ENCODE assay signal across 1 fruit fly cellular context in genomic region chr3L:14272109-14273070, dm6.
TF ChIP-seq lines count a peak whose summit lies in the region.

No protein-coding gene starts in this region.

TF ChIP-seq in whole organism, embryonic, 481 proteins besides CTCF, POLR2A, EP300 and RAD21 (continued from another document and continues in another):
- TF ChIP-seq CG32767 (GFP tag; IDR thresholded peaks at IDR 0.05; lab: Robert Waterston, UW) (peak; percentile 65; the same call in 1 of the 2 replicates), CG14710 (tag; optimal IDR thresholded peaks at IDR 0.05; lab: Kevin White, UChicago) (peak; percentile 95), bowl (GFP tag; IDR thresholded peaks at IDR 0.05; lab: Robert Waterston, UW) (no peak), pum (GFP tag; optimal IDR thresholded peaks at IDR 0.05; lab: Kevin White, UChicago) (no peak), D19A (tag; optimal IDR thresholded peaks at IDR 0.05; lab: Kevin White, UChicago) (peak; percentile 48), ash1 (GFP tag; optimal IDR thresholded peaks at IDR 0.05; lab: Kevin White, UChicago) (no peak), vnd (GFP tag; IDR thresholded peaks at IDR 0.05; lab: Robert Waterston, UW; ENCODE audit: partially characterized antibody) (no peak), CG1832 (GFP tag; optimal IDR thresholded peaks at IDR 0.05; lab: Kevin White, UChicago) (no peak), disco-r (GFP tag; optimal IDR thresholded peaks at IDR 0.05; lab: Kevin White, UChicago) (no peak), CG18262 (tag; optimal IDR thresholded peaks at IDR 0.05; lab: Kevin White, UChicago) (peak; percentile 87), zfh1 (GFP tag; IDR thresholded peaks at IDR 0.05; lab: Robert Waterston, UW) (peak; percentile 56), B-H2 (GFP tag; optimal IDR thresholded peaks at IDR 0.05; lab: Kevin White, UChicago) (peak; percentile 40), CG17328 (GFP tag; IDR thresholded peaks at IDR 0.05; lab: Robert Waterston, UW) (peak; percentile 75), CG8765 (GFP tag; IDR thresholded peaks at IDR 0.05; lab: Robert Waterston, UW) (no peak), Jarid2 (GFP tag; optimal IDR thresholded peaks at IDR 0.05; lab: Kevin White, UChicago) (peak; percentile 10), ATbp (GFP tag; optimal IDR thresholded peaks at IDR 0.05; lab: Kevin White, UChicago) (peak; percentile 90), gfzf (GFP tag; optimal IDR thresholded peaks at IDR 0.05; lab: Kevin White, UChicago) (no peak), CG32532 (GFP tag; IDR thresholded peaks at IDR 0.05; lab: Robert Waterston, UW) (peak; percentile 48; the same call in 1 of the 2 replicates), tx (GFP tag; optimal IDR thresholded peaks at IDR 0.05; lab: Kevin White, UChicago) (peak; percentile 29), MTF-1 (GFP tag; optimal IDR thresholded peaks at IDR 0.05; lab: Kevin White, UChicago; ENCODE audit: borderline replicate concordance) (peak; percentile 57), Hr51 (GFP tag; optimal IDR thresholded peaks at IDR 0.05; lab: Kevin White, UChicago) (peak; percentile 26 to 95), aop (GFP tag; IDR thresholded peaks at IDR 0.05; lab: Robert Waterston, UW) (no peak), nmo (GFP tag; optimal IDR thresholded peaks at IDR 0.05; lab: Kevin White, UChicago) (peak; percentile 70), Rx (GFP tag; IDR thresholded peaks at IDR 0.05; lab: Robert Waterston, UW) (peak; percentile 59), Oli (tag; optimal IDR thresholded peaks at IDR 0.05; lab: Kevin White, UChicago) (peak; percentile 96), CG15601 (tag; optimal IDR thresholded peaks at IDR 0.05; lab: Kevin White, UChicago) (peak; percentile 95), ERR (GFP tag; optimal IDR thresholded peaks at IDR 0.05; lab: Kevin White, UChicago) (no peak), tio (GFP tag; optimal IDR thresholded peaks at IDR 0.05; lab: Kevin White, UChicago) (peak; percentile 93), insv (GFP tag; optimal IDR thresholded peaks at IDR 0.05; lab: Kevin White, UChicago) (peak in 1 of 2 experiments; percentile 36), Hr78 (GFP tag; optimal IDR thresholded peaks at IDR 0.05; lab: Kevin White, UChicago) (peak in 1 of 2 experiments; percentile 93), usp (GFP tag; optimal IDR thresholded peaks at IDR 0.05; lab: Kevin White, UChicago) (no peak), CG7372 (GFP tag; IDR thresholded peaks at IDR 0.05; lab: Robert Waterston, UW) (peak; percentile 72), PHDP (tag; optimal IDR thresholded peaks at IDR 0.05; lab: Kevin White, UChicago) (peak; percentile 93), Fer1 (GFP tag; optimal IDR thresholded peaks at IDR 0.05; lab: Kevin White, UChicago) (peak; percentile 87), NK7.1 (GFP tag; optimal IDR thresholded peaks at IDR 0.05; lab: Kevin White, UChicago) (no peak), CG8089 (GFP tag; optimal IDR thresholded peaks at IDR 0.05; lab: Kevin White, UChicago) (no peak), crc (GFP tag; optimal IDR thresholded peaks at IDR 0.05; lab: Kevin White, UChicago) (no peak), Bgb (GFP tag; IDR thresholded peaks at IDR 0.05; lab: Robert Waterston, UW; ENCODE audit: partially characterized antibody) (no peak), Hsf (GFP tag; optimal IDR thresholded peaks at IDR 0.05; lab: Kevin White, UChicago) (peak; percentile 55), CG1647 (GFP tag; optimal IDR thresholded peaks at IDR 0.05; lab: Kevin White, UChicago) (no peak), tgo (GFP tag; IDR thresholded peaks at IDR 0.05; lab: Robert Waterston, UW) (peak; percentile 74), CG4328 (GFP tag; optimal IDR thresholded peaks at IDR 0.05; lab: Kevin White, UChicago) (peak; percentile 67), ap (GFP tag; IDR thresholded peaks at IDR 0.05; lab: Robert Waterston, UW) (peak; percentile 60), twi (tag; optimal IDR thresholded peaks at IDR 0.05; lab: Kevin White, UChicago) (peak; percentile 89), CG10543 (GFP tag; optimal IDR thresholded peaks at IDR 0.05; lab: Kevin White, UChicago) (peak; percentile 70), CG12071 (GFP tag; optimal IDR thresholded peaks at IDR 0.05; lab: Kevin White, UChicago) (peak; percentile 54), so (GFP tag; IDR thresholded peaks at IDR 0.05; lab: Robert Waterston, UW) (no peak), CG2712 (tag; optimal IDR thresholded peaks at IDR 0.05; lab: Kevin White, UChicago) (peak; percentile 74), chif (GFP tag; optimal IDR thresholded peaks at IDR 0.05; lab: Kevin White, UChicago) (peak in 1 of 2 experiments; percentile 39), TFAM (GFP tag; optimal IDR thresholded peaks at IDR 0.05; lab: Kevin White, UChicago) (no peak), ken (GFP tag; IDR thresholded peaks at IDR 0.05; lab: Robert Waterston, UW) (peak; percentile 70; the same call in 2 of the 3 replicates), CG11504 (tag; optimal IDR thresholded peaks at IDR 0.05; lab: Kevin White, UChicago) (peak; percentile 89), CG13775 (GFP tag; optimal IDR thresholded peaks at IDR 0.05; lab: Kevin White, UChicago) (peak; percentile 95), dan (GFP tag; IDR thresholded peaks at IDR 0.05; lab: Robert Waterston, UW) (no peak), mld (GFP tag; IDR thresholded peaks at IDR 0.05; lab: Robert Waterston, UW; ENCODE audit: partially characterized antibody) (no peak), CG31365 (tag; optimal IDR thresholded peaks at IDR 0.05; lab: Kevin White, UChicago) (no peak), CG11456 (GFP tag; IDR thresholded peaks at IDR 0.05; lab: Robert Waterston, UW) (peak; percentile 73; the same call in 1 of the 3 replicates), Pdp1 (GFP tag; optimal IDR thresholded peaks at IDR 0.05; lab: Kevin White, UChicago) (peak in 1 of 2 experiments; percentile 42), Hand (GFP tag; optimal IDR thresholded peaks at IDR 0.05; lab: Kevin White, UChicago) (peak; percentile 79), CG17612 (GFP tag; IDR thresholded peaks at IDR 0.05; lab: Robert Waterston, UW) (no peak), Sry-β (GFP tag; optimal IDR thresholded peaks at IDR 0.05; lab: Kevin White, UChicago) (peak; percentile 43), Dbx (GFP tag; IDR thresholded peaks at IDR 0.05; lab: Robert Waterston, UW) (peak; percentile 64; the same call in 2 of the 3 replicates), ind (GFP tag; optimal IDR thresholded peaks at IDR 0.05; lab: Kevin White, UChicago) (peak; percentile 72), Aef1 (GFP tag; IDR thresholded peaks at IDR 0.05; lab: Robert Waterston, UW) (peak; percentile 55), pan (optimal IDR thresholded peaks at IDR 0.05; lab: Kevin White, UChicago) (no peak), pan (GFP tag; optimal IDR thresholded peaks at IDR 0.05 in 1 of 2, IDR thresholded peaks at IDR 0.05 in 1 of 2) (peak in 1 of 2 experiments; percentile 59), CG10431 (GFP tag; optimal IDR thresholded peaks at IDR 0.05; lab: Kevin White, UChicago) (peak; percentile 79), luna (GFP tag; optimal IDR thresholded peaks at IDR 0.05; lab: Kevin White, UChicago) (no peak), HLH54F (GFP tag; optimal IDR thresholded peaks at IDR 0.05; lab: Kevin White, UChicago) (no peak), nom (GFP tag; optimal IDR thresholded peaks at IDR 0.05; lab: Kevin White, UChicago) (peak; percentile 92), HmgZ (tag; optimal IDR thresholded peaks at IDR 0.05; lab: Kevin White, UChicago) (peak; percentile 52), inv (GFP tag; IDR thresholded peaks at IDR 0.05; lab: Robert Waterston, UW; ENCODE audit: partially characterized antibody) (no peak), pho (GFP tag; optimal IDR thresholded peaks at IDR 0.05; lab: Kevin White, UChicago) (peak; percentile 1), Rfx (GFP tag; IDR thresholded peaks at IDR 0.05; lab: Robert Waterston, UW) (peak; percentile 74), p53 (GFP tag; optimal IDR thresholded peaks at IDR 0.05; lab: Kevin White, UChicago) (no peak), CG15479 (GFP tag; optimal IDR thresholded peaks at IDR 0.05; lab: Kevin White, UChicago) (peak; percentile 10), CG4707 (GFP tag; optimal IDR thresholded peaks at IDR 0.05; lab: Kevin White, UChicago) (peak; percentile 54), Abd-B (GFP tag; optimal IDR thresholded peaks at IDR 0.05; lab: Kevin White, UChicago) (peak; percentile 93), lbe (GFP tag; optimal IDR thresholded peaks at IDR 0.05; lab: Kevin White, UChicago) (peak; percentile 9), CG3995 (GFP tag; optimal IDR thresholded peaks at IDR 0.05; lab: Kevin White, UChicago) (no peak), CG31441 (GFP tag; IDR thresholded peaks at IDR 0.05; lab: Robert Waterston, UW) (peak; percentile 52; the same call in 1 of the 2 replicates), otp (GFP tag; IDR thresholded peaks at IDR 0.05; lab: Robert Waterston, UW) (0 out of 3 replicates have a peak, but pooled peaks have one; percentile 9), Chrac-16 (GFP tag; optimal IDR thresholded peaks at IDR 0.05; lab: Kevin White, UChicago) (peak; percentile 85), row (GFP tag; IDR thresholded peaks at IDR 0.05; lab: Robert Waterston, UW) (peak; percentile 86), eve (GFP tag; optimal IDR thresholded peaks at IDR 0.05; lab: Kevin White, UChicago) (peak in 1 of 2 experiments; percentile 89), stc (GFP tag; IDR thresholded peaks at IDR 0.05; lab: Robert Waterston, UW) (peak; percentile 57), D (optimal IDR thresholded peaks at IDR 0.05; lab: Kevin White, UChicago) (no peak), D (GFP tag; optimal IDR thresholded peaks at IDR 0.05; lab: Kevin White, UChicago) (peak; percentile 95), CG30431 (GFP tag; optimal IDR thresholded peaks at IDR 0.05; lab: Kevin White, UChicago) (peak; percentile 89), CG11723 (GFP tag; optimal IDR thresholded peaks at IDR 0.05; lab: Kevin White, UChicago) (peak; percentile 87), gcm (GFP tag; optimal IDR thresholded peaks at IDR 0.05; lab: Kevin White, UChicago) (peak; percentile 94), Doc2 (GFP tag; IDR thresholded peaks at IDR 0.05; lab: Robert Waterston, UW) (no peak), CG9215 (GFP tag; IDR thresholded peaks at IDR 0.05; lab: Robert Waterston, UW) (peak; percentile 66), Ravus (GFP tag; IDR thresholded peaks at IDR 0.05; lab: Robert Waterston, UW) (no peak), fd96Cb (tag; optimal IDR thresholded peaks at IDR 0.05; lab: Kevin White, UChicago) (peak; percentile 93), eyg (GFP tag; optimal IDR thresholded peaks at IDR 0.05; lab: Kevin White, UChicago) (no peak), CG6254 (GFP tag; optimal IDR thresholded peaks at IDR 0.05; lab: Kevin White, UChicago) (peak; percentile 81), mirr (GFP tag; optimal IDR thresholded peaks at IDR 0.05; lab: Kevin White, UChicago) (no peak), HHEX (GFP tag; optimal IDR thresholded peaks at IDR 0.05; lab: Kevin White, UChicago) (peak; percentile 83), Hr39 (optimal IDR thresholded peaks at IDR 0.05; lab: Kevin White, UChicago) (no peak), Spps (tag; optimal IDR thresholded peaks at IDR 0.05; lab: Kevin White, UChicago) (peak; percentile 82), amos (GFP tag; IDR thresholded peaks at IDR 0.05; lab: Robert Waterston, UW; ENCODE audit: partially characterized antibody) (no peak), CG13123 (GFP tag; optimal IDR thresholded peaks at IDR 0.05; lab: Kevin White, UChicago) (peak; percentile 46), CG10209 (GFP tag; optimal IDR thresholded peaks at IDR 0.05; lab: Kevin White, UChicago) (peak; percentile 94), CG3065 (GFP tag; optimal IDR thresholded peaks at IDR 0.05; lab: Kevin White, UChicago) (peak; percentile 70), Nf-YC (tag; optimal IDR thresholded peaks at IDR 0.05; lab: Kevin White, UChicago) (peak; percentile 58), CG7271 (tag; optimal IDR thresholded peaks at IDR 0.05; lab: Kevin White, UChicago) (no peak), wor (GFP tag; IDR thresholded peaks at IDR 0.05; lab: Robert Waterston, UW) (peak; percentile 68), Eip74EF (GFP tag; optimal IDR thresholded peaks at IDR 0.05; lab: Kevin White, UChicago) (peak in 1 of 2 experiments; percentile 59), CG1024 (GFP tag; IDR thresholded peaks at IDR 0.05; lab: Robert Waterston, UW) (no peak), CG7745 (tag; optimal IDR thresholded peaks at IDR 0.05; lab: Kevin White, UChicago) (no peak), HLHmδ (GFP tag; optimal IDR thresholded peaks at IDR 0.05; lab: Kevin White, UChicago) (no peak), CG17361 (GFP tag; IDR thresholded peaks at IDR 0.05; lab: Robert Waterston, UW) (peak; percentile 84), Sin3A (optimal IDR thresholded peaks at IDR 0.05; lab: Kevin White, UChicago) (no peak), chinmo (GFP tag; IDR thresholded peaks at IDR 0.05; lab: Robert Waterston, UW; ENCODE audit: partially characterized antibody) (0 out of 4 replicates have a peak, but pooled peaks have one; percentile 46), pnt (GFP tag; optimal IDR thresholded peaks at IDR 0.05; lab: Kevin White, UChicago) (peak; percentile 25), Oaz (GFP tag; IDR thresholded peaks at IDR 0.05; lab: Robert Waterston, UW) (0 out of 2 replicates have a peak, but pooled peaks have one; percentile 16), gce (GFP tag; IDR thresholded peaks at IDR 0.05; lab: Robert Waterston, UW) (peak; percentile 50; the same call in 2 of the 3 replicates), tll (GFP tag; optimal IDR thresholded peaks at IDR 0.05; lab: Kevin White, UChicago) (peak in 1 of 2 experiments; percentile 37), Adf1 (GFP tag; IDR thresholded peaks at IDR 0.05; lab: Robert Waterston, UW) (peak; percentile 27; the same call in 1 of the 2 replicates), CG13287 (GFP tag; IDR thresholded peaks at IDR 0.05; lab: Robert Waterston, UW; ENCODE audit: partially characterized antibody) (no peak; the same call in 1 of the 2 replicates), unc-4 (GFP tag; IDR thresholded peaks at IDR 0.05; lab: Robert Waterston, UW; ENCODE audit: partially characterized antibody) (no peak), ara (GFP tag; IDR thresholded peaks at IDR 0.05; lab: Robert Waterston, UW) (peak; percentile 72; the same call in 1 of the 2 replicates), rib (GFP tag; IDR thresholded peaks at IDR 0.05; lab: Robert Waterston, UW) (no peak), Bteb2 (GFP tag; optimal IDR thresholded peaks at IDR 0.05; lab: Kevin White, UChicago) (no peak), CG7357 (GFP tag; IDR thresholded peaks at IDR 0.05; lab: Robert Waterston, UW) (peak; percentile 75), Antp (GFP tag; optimal IDR thresholded peaks at IDR 0.05; lab: Kevin White, UChicago) (no peak), phol (tag; optimal IDR thresholded peaks at IDR 0.05; lab: Kevin White, UChicago) (peak; percentile 64), Myb (GFP tag; optimal IDR thresholded peaks at IDR 0.05; lab: Kevin White, UChicago) (no peak), CG17568 (GFP tag; optimal IDR thresholded peaks at IDR 0.05; lab: Kevin White, UChicago) (peak; percentile 75)
